Fruit fly (Drosophila melanogaster) whole organism, embryonic: ENCODE results near the gene VhaM9.7-c.

Experiments
- Bteb2 ChIP-seq: fragments of 200-800 bp; sonication (Bioruptor generic); optimal IDR thresholded peaks from 2 replicates; lab custom pipeline; 2016; ENCODE audit warnings: missing biosample characterization, missing genetic modification characterization
- CG10959 ChIP-seq: fragments of 200-800 bp; sonication (Bioruptor generic); IDR thresholded peaks from 2 replicates; pipeline ENCODE4 v1.3.6; 2022; ENCODE audit warnings: missing biosample characterization, missing genetic modification characterization
- CG11456 ChIP-seq: fragments of 200-800 bp; sonication (Bioruptor generic); IDR thresholded peaks from 3 replicates; pipeline ENCODE4 v1.3.6; 2022; ENCODE audit warnings: missing biosample characterization, missing genetic modification characterization
- CG15073 ChIP-seq: fragments of 200-800 bp; sonication (Bioruptor generic); optimal IDR thresholded peaks from 2 replicates; lab custom pipeline; 2016; ENCODE audit warnings: missing biosample characterization, missing genetic modification characterization
- CG15514 ChIP-seq: fragments of 200-800 bp; sonication (Bioruptor generic); optimal IDR thresholded peaks from 3 replicates; lab custom pipeline; 2017; ENCODE audit warnings: missing biosample characterization, missing genetic modification characterization, mild to moderate bottlenecking, moderate library complexity, missing genetic modification reagents
- CG17328 ChIP-seq: fragments of 200-800 bp; sonication (Bioruptor generic); IDR thresholded peaks from 2 replicates; pipeline ENCODE4 v1.3.6; 2022; ENCODE audit warnings: missing biosample characterization, missing genetic modification characterization
- CG31388 ChIP-seq: fragments of 200-800 bp; sonication (Bioruptor generic); optimal IDR thresholded peaks from 2 replicates; lab custom pipeline; 2016; ENCODE audit warnings: missing biosample characterization, missing genetic modification characterization
- CG32532 ChIP-seq: fragments of 200-800 bp; sonication (Bioruptor generic); IDR thresholded peaks from 2 replicates; pipeline ENCODE4 v1.3.6; 2022; ENCODE audit warnings: missing biosample characterization, missing genetic modification characterization
- CG32767 ChIP-seq: fragments of 200-800 bp; sonication (Bioruptor generic); IDR thresholded peaks from 2 replicates; pipeline ENCODE4 v1.3.6; 2022; ENCODE audit warnings: missing biosample characterization, missing genetic modification characterization
- CG33557 ChIP-seq: fragments of 200-800 bp; sonication (Bioruptor generic); optimal IDR thresholded peaks from 2 replicates; lab custom pipeline; 2019; ENCODE audit warnings: missing biosample characterization, mild to moderate bottlenecking, missing genetic modification characterization, moderate library complexity
- CG34422 ChIP-seq: fragments of 200-800 bp; sonication (Bioruptor generic); IDR thresholded peaks from 3 replicates; pipeline ENCODE4 v1.3.6; 2022; ENCODE audit warnings: missing biosample characterization, missing genetic modification characterization
- CG4282 ChIP-seq: fragments of 200-800 bp; sonication (Bioruptor generic); optimal IDR thresholded peaks from 2 replicates; lab custom pipeline; 2016; ENCODE audit warnings: missing biosample characterization, missing genetic modification characterization
- CG4730 ChIP-seq: fragments of 200-800 bp; sonication (Bioruptor generic); IDR thresholded peaks from 2 replicates; pipeline ENCODE4 v1.3.6; 2022; ENCODE audit warnings: missing biosample characterization, missing genetic modification characterization
- CG5953 ChIP-seq: fragments of 200-800 bp; sonication (Bioruptor generic); IDR thresholded peaks from 2 replicates; pipeline ENCODE4 v1.3.6; 2022; ENCODE audit warnings: missing biosample characterization, missing genetic modification characterization
- CG6654 ChIP-seq: fragments of 200-800 bp; sonication (Bioruptor generic); optimal IDR thresholded peaks from 2 replicates; lab custom pipeline; 2017; ENCODE audit warnings: missing biosample characterization, mild to moderate bottlenecking, missing genetic modification characterization
- CG6813 ChIP-seq: fragments of 200-800 bp; sonication (Bioruptor generic); optimal IDR thresholded peaks from 2 replicates; lab custom pipeline; 2017; ENCODE audit warnings: missing biosample characterization, missing genetic modification characterization, mild to moderate bottlenecking, moderate library complexity, missing genetic modification reagents
- CG8944 ChIP-seq: fragments of 200-800 bp; sonication (Bioruptor generic); optimal IDR thresholded peaks from 3 replicates; lab custom pipeline; 2016; ENCODE audit warnings: missing biosample characterization, missing genetic modification characterization
- CG9932 ChIP-seq: fragments of 200-800 bp; sonication (Bioruptor generic); IDR thresholded peaks from 2 replicates; pipeline ENCODE4 v1.3.6; 2022; ENCODE audit warnings: missing biosample characterization, missing genetic modification characterization
- Dad ChIP-seq: fragments of 200-800 bp; sonication (Bioruptor generic); optimal IDR thresholded peaks from 3 replicates; lab custom pipeline; 2016; ENCODE audit warnings: missing biosample characterization, missing genetic modification characterization
- Doc3 ChIP-seq: fragments of 200-800 bp; sonication (Bioruptor generic); IDR thresholded peaks from 3 replicates; pipeline ENCODE4 v1.3.6; 2022; ENCODE audit warnings: missing biosample characterization, missing genetic modification characterization; ENCODE audit not compliant: partially characterized antibody
- Elba2 ChIP-seq: fragments of 200-800 bp; sonication (Bioruptor generic); optimal IDR thresholded peaks from 3 replicates; lab custom pipeline; 2016; ENCODE audit warnings: missing biosample characterization, missing genetic modification characterization
- Hr3 ChIP-seq: fragments of 200-800 bp; sonication (Bioruptor generic); optimal IDR thresholded peaks from 3 replicates; lab custom pipeline; 2016; ENCODE audit warnings: missing biosample characterization, missing genetic modification characterization
- Lim3 ChIP-seq: fragments of 200-800 bp; sonication (Bioruptor generic); IDR thresholded peaks from 2 replicates; pipeline ENCODE4 v1.3.6; 2022; ENCODE audit warnings: missing biosample characterization, missing genetic modification characterization
- MBD-R2 ChIP-seq: fragments of 200-800 bp; sonication (Bioruptor generic); IDR thresholded peaks from 2 replicates; pipeline ENCODE4 v1.3.6; 2022; ENCODE audit warnings: missing biosample characterization, missing genetic modification characterization
- Myb ChIP-seq: fragments of 200-800 bp; sonication (Bioruptor generic); optimal IDR thresholded peaks from 2 replicates; lab custom pipeline; 2016; ENCODE audit warnings: missing biosample characterization, missing genetic modification characterization
- NC2α ChIP-seq: fragments of 200-800 bp; sonication (Bioruptor generic); optimal IDR thresholded peaks from 2 replicates; lab custom pipeline; 2016; ENCODE audit warnings: missing biosample characterization, missing genetic modification characterization
- Nf-YC ChIP-seq: fragments of 200-800 bp; optimal IDR thresholded peaks from 3 replicates; lab custom pipeline; 2019; ENCODE audit warnings: missing biosample characterization, mild to moderate bottlenecking, missing genetic modification characterization, moderate library complexity
- PHDP ChIP-seq: fragments of 200-800 bp; sonication (Bioruptor generic); optimal IDR thresholded peaks from 3 replicates; lab custom pipeline; 2018; ENCODE audit warnings: missing biosample characterization, mild to moderate bottlenecking, missing genetic modification characterization, moderate library complexity
- cad ChIP-seq: fragments of >200 bp; optimal IDR thresholded peaks from 2 replicates; lab custom pipeline; 2017; ENCODE audit warnings: missing biosample characterization, missing genetic modification characterization
- croc ChIP-seq: fragments of 200-800 bp; sonication (Bioruptor generic); conservative IDR thresholded peaks from 3 replicates; pipeline ENCODE4 v1.3.6; 2022; ENCODE audit warnings: missing biosample characterization, missing genetic modification characterization
- gfzf ChIP-seq: fragments of 200-800 bp; sonication (Bioruptor generic); optimal IDR thresholded peaks from 2 replicates; lab custom pipeline; 2016; ENCODE audit warnings: missing biosample characterization, mild to moderate bottlenecking, missing genetic modification characterization, moderate library complexity
- h ChIP-seq: fragments of >200 bp; optimal IDR thresholded peaks from 2 replicates; lab custom pipeline; 2017
- hb ChIP-seq: fragments of 200-800 bp; sonication (Bioruptor generic); IDR thresholded peaks from 3 replicates; pipeline ENCODE4 v1.3.6; 2022; ENCODE audit warnings: missing biosample characterization, missing genetic modification characterization; ENCODE audit not compliant: partially characterized antibody
- lov ChIP-seq, 2 experiments: fragments of 200-800 bp in 1 of 2; fragments of >200 bp in 1 of 2; sonication (Bioruptor generic) in 1 of 2; IDR thresholded peaks in 1 of 2; optimal IDR thresholded peaks in 1 of 2; 2 replicates in 1 of 2; 3 replicates in 1 of 2; pipeline versions ENCODE4 v1.3.6 to Lab custom; 2017 to 2022; ENCODE audit warnings: missing biosample characterization in 1 of 2, missing genetic modification characterization in 1 of 2
- nau ChIP-seq: fragments of 200-800 bp; sonication (Bioruptor generic); optimal IDR thresholded peaks from 3 replicates; lab custom pipeline; 2017; ENCODE audit warnings: missing biosample characterization, mild to moderate bottlenecking, missing genetic modification characterization, missing genetic modification reagents
- nmo ChIP-seq: fragments of 200-800 bp; sonication (Bioruptor generic); optimal IDR thresholded peaks from 2 replicates; lab custom pipeline; 2018; ENCODE audit warnings: missing biosample characterization, mild to moderate bottlenecking, missing genetic modification characterization, moderate library complexity
- pfk ChIP-seq: fragments of 200-800 bp; sonication (Bioruptor generic); optimal IDR thresholded peaks from 2 replicates; lab custom pipeline; 2018; ENCODE audit warnings: missing biosample characterization, mild to moderate bottlenecking, missing genetic modification characterization, moderate library complexity
- pros ChIP-seq: fragments of 200-800 bp; sonication (Bioruptor generic); optimal IDR thresholded peaks from 3 replicates; lab custom pipeline; 2019; ENCODE audit warnings: missing biosample characterization, mild to moderate bottlenecking, missing genetic modification characterization, moderate library complexity
- row ChIP-seq: fragments of 200-800 bp; sonication (Bioruptor generic); IDR thresholded peaks from 3 replicates; pipeline ENCODE4 v1.3.6; 2022; ENCODE audit warnings: missing biosample characterization, missing genetic modification characterization
- run ChIP-seq: fragments of 200-800 bp; sonication (Bioruptor generic); optimal IDR thresholded peaks from 3 replicates; lab custom pipeline; 2018; ENCODE audit warnings: missing biosample characterization, mild to moderate bottlenecking, missing genetic modification characterization
- scrt ChIP-seq: fragments of 200-800 bp; sonication (Bioruptor generic); optimal IDR thresholded peaks from 2 replicates; lab custom pipeline; 2018; ENCODE audit warnings: missing biosample characterization, mild to moderate bottlenecking, missing genetic modification characterization, moderate library complexity
- sens-2 ChIP-seq: fragments of 200-800 bp; sonication (Bioruptor generic); IDR thresholded peaks from 2 replicates; pipeline ENCODE4 v1.3.6; 2022; ENCODE audit warnings: missing biosample characterization, missing genetic modification characterization
- sima ChIP-seq: fragments of 200-800 bp; sonication (Bioruptor generic); optimal IDR thresholded peaks from 2 replicates; lab custom pipeline; 2016; ENCODE audit warnings: missing biosample characterization, missing genetic modification characterization
- slp2 ChIP-seq: fragments of 200-800 bp; sonication (Bioruptor generic); optimal IDR thresholded peaks from 2 replicates; lab custom pipeline; 2016; ENCODE audit warnings: missing biosample characterization, missing genetic modification characterization
- tin ChIP-seq: fragments of 200-800 bp; sonication (Bioruptor generic); optimal IDR thresholded peaks from 3 replicates; lab custom pipeline; 2016; ENCODE audit warnings: missing biosample characterization, missing genetic modification characterization
- trh ChIP-seq: fragments of 200-800 bp; sonication (Bioruptor generic); optimal IDR thresholded peaks from 2 replicates; lab custom pipeline; 2016; ENCODE audit warnings: missing biosample characterization, missing genetic modification characterization
- unpg ChIP-seq: fragments of 200-800 bp; sonication (Bioruptor generic); optimal IDR thresholded peaks from 3 replicates; lab custom pipeline; 2018; ENCODE audit warnings: missing biosample characterization, mild to moderate bottlenecking, missing genetic modification characterization, moderate library complexity

VhaM9.7-c gene

DNA sequence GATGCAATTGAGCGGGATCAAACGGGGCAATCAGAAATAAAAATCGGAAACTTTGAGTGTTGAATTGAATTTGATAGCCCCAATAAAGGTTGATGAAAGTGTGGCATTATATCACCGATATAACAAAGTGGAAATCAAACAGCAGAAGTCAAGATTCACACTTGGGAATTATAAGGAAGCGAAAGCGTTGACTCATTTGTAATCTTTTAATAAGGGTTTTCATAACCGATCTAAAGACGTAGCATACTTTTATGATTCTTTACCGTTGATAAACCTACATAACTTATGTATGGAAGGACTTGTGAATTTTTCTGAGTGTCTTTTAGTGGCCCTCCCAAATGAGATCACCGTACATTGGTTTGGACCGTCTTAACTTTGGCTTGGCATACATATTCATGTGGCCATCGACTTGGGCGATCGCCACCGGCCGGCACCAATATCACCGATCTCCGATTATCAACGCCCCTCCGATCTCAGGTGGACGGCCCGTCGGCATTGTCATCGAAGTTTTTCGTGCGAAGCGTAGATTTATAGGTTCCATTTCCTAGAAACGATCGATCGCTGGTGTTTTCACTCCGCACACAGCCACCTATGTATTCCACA is 42.8 kb upstream of the VhaM9.7-c start (continued):
- TF ChIP-seq row = peak; percentile 16; the same call in 1 of the 3 replicates
- TF ChIP-seq, all 482 proteins: peak for 18

DNA sequence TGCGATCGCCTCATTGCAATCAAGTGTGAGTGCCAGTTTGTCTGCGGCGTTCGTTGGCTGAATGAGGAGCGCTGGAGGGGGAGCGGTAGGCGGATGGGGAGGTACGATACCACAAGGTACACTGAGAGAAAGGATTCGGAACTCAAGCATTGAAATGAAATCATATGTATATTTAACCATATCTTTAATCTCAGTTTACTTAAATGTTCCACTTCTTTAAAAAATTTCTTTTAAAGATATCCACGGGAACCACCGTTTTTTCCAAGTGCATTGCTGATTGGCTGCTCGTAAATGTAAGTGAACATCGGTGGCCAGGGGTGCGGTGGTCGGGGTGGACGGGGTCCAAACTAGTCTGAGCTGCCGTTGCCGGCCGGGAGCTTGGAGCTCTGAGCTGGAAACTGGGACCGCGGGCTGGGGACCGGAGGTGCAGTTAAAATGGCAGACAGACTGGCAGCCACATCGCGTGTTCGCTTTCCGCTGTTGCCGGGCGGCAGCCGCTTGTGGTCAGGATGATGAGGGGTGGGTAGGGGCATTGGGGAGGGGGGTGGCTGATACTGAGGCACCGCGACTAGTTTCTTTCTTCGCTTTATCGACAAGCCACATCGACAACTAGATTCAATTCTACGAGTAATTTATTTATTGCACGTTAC is 41.6 kb upstream of the VhaM9.7-c start:
- TF ChIP-seq Bteb2 (peak; percentile 82), CG6654 (GFP tag; lab: Kevin White, UChicago) (peak; percentile 88), Elba2 (no peak), Dad (GFP tag; lab: Kevin White, UChicago) (peak; percentile 93), CG32532 (GFP tag; lab: Robert Waterston, UW) (peak; percentile 85), Hr3 (GFP tag; lab: Kevin White, UChicago) (peak; percentile 97), CG11456 (peak; percentile 93), CG31388 (GFP tag; lab: Kevin White, UChicago) (peak; percentile 93), Myb (GFP tag; lab: Kevin White, UChicago) (peak; percentile 80), slp2 (GFP tag; lab: Kevin White, UChicago) (peak; percentile 94), Doc3 (GFP tag; lab: Robert Waterston, UW) (no peak), pfk (GFP tag; lab: Kevin White, UChicago) (peak; percentile 30), tin (GFP tag; lab: Kevin White, UChicago) (peak; percentile 97), MBD-R2 (GFP tag; lab: Robert Waterston, UW) (peak; percentile 84), sens-2 (GFP tag; lab: Robert Waterston, UW) (peak; percentile 98), nau (GFP tag; lab: Kevin White, UChicago) (peak; percentile 94), NC2α (GFP tag; lab: Kevin White, UChicago) (peak; percentile 94), PHDP (tag; lab: Kevin White, UChicago) (peak; percentile 95), CG17328 (peak; percentile 99), hb (GFP tag; lab: Robert Waterston, UW) (no peak), CG5953 (GFP tag; lab: Robert Waterston, UW) (peak; percentile 96), unpg (GFP tag; lab: Kevin White, UChicago) (peak; percentile 97), nmo (GFP tag; lab: Kevin White, UChicago) (peak; percentile 98), run (tag; lab: Kevin White, UChicago) (peak; percentile 92), CG4282 (GFP tag; lab: Kevin White, UChicago) (peak; percentile 75), cad (no peak), croc (peak; percentile 97), CG4730 (GFP tag; lab: Robert Waterston, UW) (peak; percentile 93), lov (optimal IDR thresholded peaks at IDR 0.05; lab: Kevin White, UChicago) (no peak), lov (GFP tag; IDR thresholded peaks at IDR 0.05; lab: Robert Waterston, UW) (peak; percentile 97), CG10959 (GFP tag; lab: Robert Waterston, UW) (peak; percentile 94), gfzf (peak; percentile 14), Nf-YC (peak; percentile 85), pros (peak; percentile 67), CG15073 (GFP tag; lab: Kevin White, UChicago) (peak; percentile 86), sima (peak; percentile 91), CG34422 (GFP tag; lab: Robert Waterston, UW) (peak; percentile 97), CG33557 (GFP tag; lab: Kevin White, UChicago) (peak; percentile 95), scrt (GFP tag; lab: Kevin White, UChicago) (peak; percentile 85), h (no peak), CG8944 (GFP tag; lab: Kevin White, UChicago) (peak; percentile 93), CG32767 (peak; percentile 95), CG15514 (peak; percentile 77), CG9932 (GFP tag; lab: Robert Waterston, UW) (peak; percentile 67), Lim3 (peak; percentile 96), trh (GFP tag; lab: Kevin White, UChicago) (peak; percentile 89), CG6813 (peak; percentile 95)
